Fruit fly (Drosophila melanogaster) whole organism, embryonic: ENCODE results near the gene CG5665.

ENCODE experiments used
- B-H1 ChIP-seq: fragments of 200-800 bp; sonication (Bioruptor generic); IDR thresholded peaks from 3 replicates; pipeline ENCODE4 v1.3.6; 2022; ENCODE audit warnings: missing biosample characterization, missing genetic modification characterization
- BEAF-32 ChIP-seq: fragments of 200-800 bp; sonication (Bioruptor generic); optimal IDR thresholded peaks from 3 replicates; lab custom pipeline; 2017; ENCODE audit warnings: missing biosample characterization, missing genetic modification characterization, mild to moderate bottlenecking, moderate library complexity, missing genetic modification reagents
- CG11398 ChIP-seq: fragments of 200-800 bp; sonication (Bioruptor generic); optimal IDR thresholded peaks from 2 replicates; lab custom pipeline; 2016; ENCODE audit warnings: missing biosample characterization, missing genetic modification characterization
- CG12659 ChIP-seq: fragments of 200-800 bp; sonication (Bioruptor generic); optimal IDR thresholded peaks from 3 replicates; lab custom pipeline; 2017; ENCODE audit warnings: mild to moderate bottlenecking, missing biosample characterization, missing genetic modification reagents, missing genetic modification characterization
- CG13287 ChIP-seq: fragments of 200-800 bp; sonication (Bioruptor generic); IDR thresholded peaks from 2 replicates; pipeline ENCODE4 v1.3.6; 2022; ENCODE audit warnings: missing biosample characterization, missing genetic modification characterization; ENCODE audit not compliant: partially characterized antibody
- CG15601 ChIP-seq: fragments of 200-800 bp; sonication (Bioruptor generic); optimal IDR thresholded peaks from 3 replicates; lab custom pipeline; 2019; ENCODE audit warnings: missing biosample characterization, mild to moderate bottlenecking, missing genetic modification characterization, moderate library complexity
- CG17612 ChIP-seq: fragments of 200-800 bp; sonication (Bioruptor generic); IDR thresholded peaks from 2 replicates; pipeline ENCODE4 v1.3.6; 2022; ENCODE audit warnings: missing biosample characterization, missing genetic modification characterization
- CG17912 ChIP-seq: fragments of 200-800 bp; sonication (Bioruptor generic); optimal IDR thresholded peaks from 2 replicates; lab custom pipeline; 2018; ENCODE audit warnings: missing biosample characterization, mild to moderate bottlenecking, missing genetic modification characterization
- CG30403 ChIP-seq: fragments of 200-800 bp; sonication (Bioruptor generic); optimal IDR thresholded peaks from 3 replicates; lab custom pipeline; 2016; ENCODE audit warnings: missing biosample characterization, missing genetic modification characterization
- CG4282 ChIP-seq: fragments of 200-800 bp; sonication (Bioruptor generic); optimal IDR thresholded peaks from 2 replicates; lab custom pipeline; 2016; ENCODE audit warnings: missing biosample characterization, missing genetic modification characterization
- CG7987 ChIP-seq: fragments of 200-800 bp; sonication (Bioruptor generic); optimal IDR thresholded peaks from 2 replicates; lab custom pipeline; 2018; ENCODE audit warnings: missing biosample characterization, mild to moderate bottlenecking, missing genetic modification characterization, moderate library complexity
- CG8765 ChIP-seq: fragments of 200-800 bp; sonication (Bioruptor generic); IDR thresholded peaks from 2 replicates; pipeline ENCODE4 v1.3.6; 2022; ENCODE audit warnings: missing biosample characterization, missing genetic modification characterization
- CG9437 ChIP-seq: fragments of 200-800 bp; sonication (Bioruptor generic); optimal IDR thresholded peaks from 2 replicates; lab custom pipeline; 2018; ENCODE audit warnings: missing biosample characterization, mild to moderate bottlenecking, missing genetic modification characterization
- CG9609 ChIP-seq: fragments of 200-800 bp; sonication (Bioruptor generic); optimal IDR thresholded peaks from 3 replicates; lab custom pipeline; 2016; ENCODE audit warnings: missing biosample characterization, missing genetic modification characterization
- CkIIα-i1 ChIP-seq: fragments of 200-800 bp; sonication (Bioruptor generic); IDR thresholded peaks from 2 replicates; pipeline ENCODE4 v1.3.6; 2022; ENCODE audit warnings: missing biosample characterization, missing genetic modification characterization
- Eip74EF ChIP-seq, 2 experiments: fragments of 200-800 bp in 1 of 2; fragments of >200 bp in 1 of 2; sonication (Bioruptor generic) in 1 of 2; optimal IDR thresholded peaks; 2 replicates each; lab custom pipeline; 2017 to 2019; ENCODE audit warnings: missing biosample characterization in 2 of 2, missing genetic modification characterization in 2 of 2, mild to moderate bottlenecking in 1 of 2, moderate library complexity in 1 of 2
- GATAe ChIP-seq: fragments of 200-800 bp; sonication (Bioruptor generic); conservative IDR thresholded peaks from 2 replicates; pipeline ENCODE4 v1.3.6; 2022; ENCODE audit warnings: missing biosample characterization, missing genetic modification characterization
- HLH54F ChIP-seq: fragments of 200-800 bp; sonication (Bioruptor generic); optimal IDR thresholded peaks from 3 replicates; lab custom pipeline; 2016; ENCODE audit warnings: missing biosample characterization, missing genetic modification characterization
- Lim3 ChIP-seq: fragments of 200-800 bp; sonication (Bioruptor generic); IDR thresholded peaks from 2 replicates; pipeline ENCODE4 v1.3.6; 2022; ENCODE audit warnings: missing biosample characterization, missing genetic modification characterization
- Max ChIP-seq: fragments of 200-800 bp; sonication (Bioruptor generic); optimal IDR thresholded peaks from 2 replicates; lab custom pipeline; 2016; ENCODE audit warnings: missing biosample characterization, mild to moderate bottlenecking, missing genetic modification characterization
- Mrtf ChIP-seq: fragments of 200-800 bp; sonication (Bioruptor generic); IDR thresholded peaks from 3 replicates; pipeline ENCODE4 v1.3.6; 2022; ENCODE audit warnings: missing biosample characterization, missing genetic modification characterization
- Opbp ChIP-seq: fragments of 200-800 bp; sonication (Bioruptor generic); IDR thresholded peaks from 3 replicates; pipeline ENCODE4 v1.3.6; 2022; ENCODE audit warnings: missing biosample characterization, missing genetic modification characterization; ENCODE audit not compliant: partially characterized antibody
- PHDP ChIP-seq: fragments of 200-800 bp; sonication (Bioruptor generic); optimal IDR thresholded peaks from 3 replicates; lab custom pipeline; 2018; ENCODE audit warnings: missing biosample characterization, mild to moderate bottlenecking, missing genetic modification characterization, moderate library complexity
- Side ChIP-seq: fragments of 200-800 bp; sonication (Bioruptor generic); optimal IDR thresholded peaks from 2 replicates; lab custom pipeline; 2016; ENCODE audit warnings: missing biosample characterization, missing genetic modification characterization
- Ssrp ChIP-seq: fragments of 200-800 bp; sonication (Bioruptor generic); optimal IDR thresholded peaks from 2 replicates; lab custom pipeline; 2018; ENCODE audit warnings: missing biosample characterization, mild to moderate bottlenecking, missing genetic modification characterization, moderate library complexity
- Usf ChIP-seq: fragments of 200-800 bp; sonication (Bioruptor generic); optimal IDR thresholded peaks from 2 replicates; lab custom pipeline; 2017; ENCODE audit warnings: missing genotype, missing biosample characterization, missing genetic modification characterization
- al ChIP-seq: fragments of 200-800 bp; sonication (Bioruptor generic); IDR thresholded peaks from 2 replicates; pipeline ENCODE4 v1.3.6; 2022; ENCODE audit warnings: missing biosample characterization, missing genetic modification characterization
- br ChIP-seq: fragments of >200 bp; optimal IDR thresholded peaks from 2 replicates; lab custom pipeline; 2017
- cas ChIP-seq: fragments of 200-800 bp; sonication (Bioruptor generic); IDR thresholded peaks from 2 replicates; pipeline ENCODE4 v1.3.6; 2022; ENCODE audit warnings: missing biosample characterization, missing genetic modification characterization
- cato ChIP-seq: fragments of 200-800 bp; sonication (Bioruptor generic); optimal IDR thresholded peaks from 2 replicates; lab custom pipeline; 2016; ENCODE audit warnings: missing biosample characterization, missing genetic modification characterization, borderline replicate concordance
- cg ChIP-seq: fragments of 200-800 bp; sonication (Bioruptor generic); optimal IDR thresholded peaks from 3 replicates; lab custom pipeline; 2019; ENCODE audit warnings: missing biosample characterization, mild to moderate bottlenecking, missing genetic modification characterization, moderate library complexity
- chn ChIP-seq: fragments of 200-800 bp; sonication (Bioruptor generic); optimal IDR thresholded peaks from 2 replicates; lab custom pipeline; 2016; ENCODE audit warnings: missing biosample characterization, missing genetic modification characterization
- crc ChIP-seq: fragments of 200-800 bp; sonication (Bioruptor generic); optimal IDR thresholded peaks from 2 replicates; lab custom pipeline; 2016; ENCODE audit warnings: missing biosample characterization, missing genetic modification characterization
- onecut ChIP-seq: fragments of 200-800 bp; sonication (Bioruptor generic); IDR thresholded peaks from 2 replicates; pipeline ENCODE4 v1.3.6; 2022; ENCODE audit warnings: missing biosample characterization, missing genetic modification characterization
- pfk ChIP-seq: fragments of 200-800 bp; sonication (Bioruptor generic); optimal IDR thresholded peaks from 2 replicates; lab custom pipeline; 2018; ENCODE audit warnings: missing biosample characterization, mild to moderate bottlenecking, missing genetic modification characterization, moderate library complexity
- psq ChIP-seq: fragments of 200-800 bp; sonication (Bioruptor generic); optimal IDR thresholded peaks from 2 replicates; lab custom pipeline; 2017; ENCODE audit warnings: missing biosample characterization, missing genetic modification characterization
- repo ChIP-seq: fragments of 200-800 bp; sonication (Bioruptor generic); optimal IDR thresholded peaks from 2 replicates; lab custom pipeline; 2016; ENCODE audit warnings: missing biosample characterization, missing genetic modification characterization
- sr ChIP-seq: fragments of 200-800 bp; sonication (Bioruptor generic); IDR thresholded peaks from 3 replicates; pipeline ENCODE4 v1.3.6; 2022; ENCODE audit warnings: missing biosample characterization, missing genetic modification characterization
- ssp ChIP-seq: fragments of 200-800 bp; sonication (Bioruptor generic); IDR thresholded peaks from 2 replicates; pipeline ENCODE4 v1.3.6; 2022; ENCODE audit warnings: missing biosample characterization, missing genetic modification characterization
- tna ChIP-seq: fragments of 200-800 bp; sonication (Bioruptor generic); IDR thresholded peaks from 2 replicates; pipeline ENCODE4 v1.3.6; 2022; ENCODE audit warnings: missing biosample characterization, missing genetic modification characterization; ENCODE audit not compliant: partially characterized antibody
- trh ChIP-seq: fragments of 200-800 bp; sonication (Bioruptor generic); optimal IDR thresholded peaks from 2 replicates; lab custom pipeline; 2016; ENCODE audit warnings: missing biosample characterization, missing genetic modification characterization
- vvl ChIP-seq: fragments of 200-800 bp; sonication (Bioruptor generic); IDR thresholded peaks from 2 replicates; pipeline ENCODE4 v1.3.6; 2022; ENCODE audit warnings: missing biosample characterization, missing genetic modification characterization
- zen2 ChIP-seq: fragments of 200-800 bp; sonication (Bioruptor generic); IDR thresholded peaks from 3 replicates; pipeline ENCODE4 v1.3.6; 2022; ENCODE audit warnings: missing biosample characterization, missing genetic modification characterization; ENCODE audit not compliant: partially characterized antibody

CG5665 gene

DNA sequence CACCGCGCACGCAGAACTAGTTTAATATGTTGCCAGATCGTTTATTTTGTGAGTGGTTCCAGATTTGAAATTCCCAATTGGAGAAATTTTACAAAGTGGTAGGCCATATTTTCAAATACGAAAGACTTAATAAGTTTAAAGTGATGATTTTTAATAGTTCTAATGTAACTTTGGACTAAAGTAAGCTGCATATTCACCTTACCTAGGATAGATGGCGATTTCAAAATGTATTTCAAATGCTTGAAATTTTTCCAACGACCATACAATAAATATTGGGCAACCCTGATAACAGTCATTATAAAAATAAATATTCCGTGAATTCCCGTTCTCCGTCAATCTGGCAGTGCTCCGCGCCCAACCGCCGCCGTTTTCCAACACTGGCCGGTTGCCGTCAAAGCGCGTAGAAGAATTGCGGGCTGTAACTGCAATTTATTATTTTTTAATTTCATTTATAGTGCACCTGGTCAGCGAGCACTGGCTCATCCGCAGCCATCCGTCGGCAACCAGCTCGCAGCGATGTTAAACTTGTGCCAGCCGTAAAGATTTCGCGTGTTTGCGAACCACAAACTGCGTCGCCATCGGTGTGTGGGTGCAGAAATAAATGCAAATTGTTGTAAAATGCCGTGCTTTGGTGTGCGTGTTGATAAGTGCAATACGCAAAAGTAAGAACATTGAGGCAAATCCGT lies 17.7 kb downstream of the CG5665 start, which contains the start of the genes Ide and RhoBTB (continued):
- peak; percentile 11 for TF ChIP-seq CG17912 (GFP tag; lab: Kevin White, UChicago)
- TF ChIP-seq GATAe (GFP tag; lab: Robert Waterston, UW) = no peak; the same call in 1 of the 2 replicates
- peak; percentile 77 for TF ChIP-seq cato (GFP tag; lab: Kevin White, UChicago)
- TF ChIP-seq CG9437 (GFP tag; lab: Kevin White, UChicago) = peak; percentile 77
- peak; percentile 76 for TF ChIP-seq Usf
- TF ChIP-seq CG9609 (GFP tag; lab: Kevin White, UChicago) = peak; percentile 80
- TF ChIP-seq CG30403 (GFP tag; lab: Kevin White, UChicago) = peak; percentile 93
- TF ChIP-seq BEAF-32 (GFP tag; lab: Kevin White, UChicago) = peak; percentile 58
- TF ChIP-seq Opbp = no peak
- peak; percentile 67; the same call in 1 of the 2 replicates for TF ChIP-seq ssp (GFP tag; lab: Robert Waterston, UW)
- peak; percentile 78 for TF ChIP-seq PHDP (tag; lab: Kevin White, UChicago)
- TF ChIP-seq cg (GFP tag; lab: Kevin White, UChicago) = peak; percentile 24
- peak; percentile 61 for TF ChIP-seq Mrtf (GFP tag; lab: Robert Waterston, UW)
- TF ChIP-seq sr (GFP tag; lab: Robert Waterston, UW) = no peak
- TF ChIP-seq CkIIα-i1 (GFP tag; lab: Robert Waterston, UW) = no peak
- peak; percentile 62 for TF ChIP-seq psq (GFP tag; lab: Kevin White, UChicago)
- no peak for TF ChIP-seq CG11398 (GFP tag; lab: Kevin White, UChicago)
- TF ChIP-seq cas = 0 out of 2 replicates have a peak, but pooled peaks have one; percentile 8
- TF ChIP-seq pfk (GFP tag; lab: Kevin White, UChicago) = no peak
- peak; percentile 79 for TF ChIP-seq Max
- TF ChIP-seq zen2 = no peak
- peak; percentile 77 for TF ChIP-seq Ssrp
- no peak for TF ChIP-seq onecut (GFP tag; lab: Robert Waterston, UW)
- TF ChIP-seq crc (GFP tag; lab: Kevin White, UChicago) = peak; percentile 67
- TF ChIP-seq CG7987 = peak; percentile 21
- peak; percentile 66; the same call in 1 of the 2 replicates for TF ChIP-seq CG8765 (GFP tag; lab: Robert Waterston, UW)
- TF ChIP-seq Lim3 (GFP tag; lab: Robert Waterston, UW) = no peak
- peak; percentile 91 for TF ChIP-seq CG12659
- no peak for TF ChIP-seq B-H1
- TF ChIP-seq repo (GFP tag; lab: Kevin White, UChicago) = peak; percentile 64
- TF ChIP-seq Eip74EF (GFP tag; optimal IDR thresholded peaks at IDR 0.05; lab: Kevin White, UChicago) = no peak
- no peak for TF ChIP-seq br (lab: Kevin White, UChicago)
- no peak for TF ChIP-seq CG15601 (tag; lab: Kevin White, UChicago)
- TF ChIP-seq vvl (GFP tag; lab: Robert Waterston, UW) = peak; percentile 66; the same call in 1 of the 2 replicates
- TF ChIP-seq CG13287 = peak; percentile 16; the same call in 1 of the 2 replicates
- peak; percentile 85 for TF ChIP-seq Side
- peak; percentile 86 for TF ChIP-seq chn
- TF ChIP-seq CG4282 (GFP tag; lab: Kevin White, UChicago) = no peak
- TF ChIP-seq tna (GFP tag; lab: Robert Waterston, UW) = no peak; the same call in 1 of the 2 replicates
- TF ChIP-seq HLH54F (GFP tag; lab: Kevin White, UChicago) = peak; percentile 90
- TF ChIP-seq al (GFP tag; lab: Robert Waterston, UW) = peak; percentile 80
- TF ChIP-seq CG17612 (GFP tag; lab: Robert Waterston, UW) = no peak
- TF ChIP-seq trh (GFP tag; lab: Kevin White, UChicago) = peak; percentile 65
- TF ChIP-seq, all 482 proteins: peak for 343
